Fruit fly (Drosophila melanogaster) whole organism, embryonic: ENCODE measurements around the gene Shawn.

ENCODE experiments used
- Bteb2 ChIP-seq: fragments of 200-800 bp; sonication (Bioruptor generic); optimal IDR thresholded peaks from 2 replicates; lab custom pipeline; 2016; ENCODE audit warnings: missing biosample characterization, missing genetic modification characterization
- CG10274 ChIP-seq: fragments of 200-800 bp; sonication (Bioruptor generic); optimal IDR thresholded peaks from 3 replicates; lab custom pipeline; 2017; ENCODE audit warnings: missing biosample characterization, mild to moderate bottlenecking, missing genetic modification characterization
- CG10959 ChIP-seq: fragments of 200-800 bp; sonication (Bioruptor generic); IDR thresholded peaks from 2 replicates; pipeline ENCODE4 v1.3.6; 2022; ENCODE audit warnings: missing biosample characterization, missing genetic modification characterization
- CG13624 ChIP-seq: fragments of 200-800 bp; sonication (Bioruptor generic); optimal IDR thresholded peaks from 2 replicates; lab custom pipeline; 2016; ENCODE audit warnings: missing biosample characterization, missing genetic modification characterization
- CG14014 ChIP-seq: fragments of 200-800 bp; sonication (Bioruptor generic); IDR thresholded peaks from 2 replicates; pipeline ENCODE4 v1.3.6; 2022; ENCODE audit warnings: missing biosample characterization, missing genetic modification characterization
- CG14441 ChIP-seq: fragments of 200-800 bp; sonication (Bioruptor generic); IDR thresholded peaks from 2 replicates; pipeline ENCODE4 v1.3.6; 2022; ENCODE audit warnings: missing biosample characterization, missing genetic modification characterization
- CG17359 ChIP-seq: fragments of 200-800 bp; sonication (Bioruptor generic); optimal IDR thresholded peaks from 3 replicates; lab custom pipeline; 2018; ENCODE audit warnings: missing biosample characterization, mild to moderate bottlenecking, missing genetic modification characterization, moderate library complexity
- CG18262 ChIP-seq: fragments of 200-800 bp; optimal IDR thresholded peaks from 3 replicates; lab custom pipeline; 2019; ENCODE audit warnings: missing biosample characterization, mild to moderate bottlenecking, missing genetic modification characterization, moderate library complexity
- CG2678 ChIP-seq: fragments of 200-800 bp; sonication (Bioruptor generic); optimal IDR thresholded peaks from 3 replicates; lab custom pipeline; 2019; ENCODE audit warnings: missing biosample characterization, mild to moderate bottlenecking, missing genetic modification characterization, moderate library complexity
- CG32532 ChIP-seq: fragments of 200-800 bp; sonication (Bioruptor generic); IDR thresholded peaks from 2 replicates; pipeline ENCODE4 v1.3.6; 2022; ENCODE audit warnings: missing biosample characterization, missing genetic modification characterization
- CG34422 ChIP-seq: fragments of 200-800 bp; sonication (Bioruptor generic); IDR thresholded peaks from 3 replicates; pipeline ENCODE4 v1.3.6; 2022; ENCODE audit warnings: missing biosample characterization, missing genetic modification characterization
- CG4820 ChIP-seq: fragments of 200-800 bp; sonication (Bioruptor generic); optimal IDR thresholded peaks from 3 replicates; lab custom pipeline; 2016; ENCODE audit warnings: missing biosample characterization, missing genetic modification characterization
- CG6854 ChIP-seq: fragments of 200-800 bp; sonication (Bioruptor generic); optimal IDR thresholded peaks from 3 replicates; lab custom pipeline; 2017; ENCODE audit warnings: missing biosample characterization, mild to moderate bottlenecking, missing genetic modification characterization
- CG7745 ChIP-seq: fragments of 200-800 bp; sonication (Bioruptor generic); optimal IDR thresholded peaks from 2 replicates; lab custom pipeline; 2018; ENCODE audit warnings: missing biosample characterization, mild to moderate bottlenecking, missing genetic modification characterization, moderate library complexity
- CG7928 ChIP-seq: fragments of 200-800 bp; sonication (Bioruptor generic); optimal IDR thresholded peaks from 2 replicates; lab custom pipeline; 2017; ENCODE audit warnings: missing biosample characterization, mild to moderate bottlenecking, missing genetic modification characterization
- CG8388 ChIP-seq: fragments of 200-800 bp; sonication (Bioruptor generic); optimal IDR thresholded peaks from 2 replicates; lab custom pipeline; 2019; ENCODE audit warnings: missing biosample characterization, mild to moderate bottlenecking, missing genetic modification characterization, moderate library complexity
- CHES-1-like ChIP-seq: fragments of 200-800 bp; sonication (Bioruptor generic); optimal IDR thresholded peaks from 2 replicates; lab custom pipeline; 2016; ENCODE audit warnings: missing biosample characterization, missing genetic modification characterization
- CoRest ChIP-seq: fragments of 200-800 bp; sonication (Bioruptor generic); optimal IDR thresholded peaks from 3 replicates; lab custom pipeline; 2018; ENCODE audit warnings: missing biosample characterization, mild to moderate bottlenecking, missing genetic modification characterization, moderate library complexity
- Dek ChIP-seq: fragments of 200-800 bp; sonication (Bioruptor generic); optimal IDR thresholded peaks from 3 replicates; lab custom pipeline; 2019; ENCODE audit warnings: missing biosample characterization, mild to moderate bottlenecking, missing genetic modification characterization, moderate library complexity
- HLH3B ChIP-seq: fragments of 200-800 bp; sonication (Bioruptor generic); IDR thresholded peaks from 2 replicates; pipeline ENCODE4 v1.3.6; 2022; ENCODE audit warnings: missing biosample characterization, missing genetic modification characterization
- HLH54F ChIP-seq: fragments of 200-800 bp; sonication (Bioruptor generic); optimal IDR thresholded peaks from 3 replicates; lab custom pipeline; 2016; ENCODE audit warnings: missing biosample characterization, missing genetic modification characterization
- HmgD ChIP-seq: fragments of 200-800 bp; sonication (Bioruptor generic); optimal IDR thresholded peaks from 3 replicates; lab custom pipeline; 2016; ENCODE audit warnings: missing biosample characterization, missing genetic modification characterization
- Lim3 ChIP-seq: fragments of 200-800 bp; sonication (Bioruptor generic); IDR thresholded peaks from 2 replicates; pipeline ENCODE4 v1.3.6; 2022; ENCODE audit warnings: missing biosample characterization, missing genetic modification characterization
- Max ChIP-seq: fragments of 200-800 bp; sonication (Bioruptor generic); optimal IDR thresholded peaks from 2 replicates; lab custom pipeline; 2016; ENCODE audit warnings: missing biosample characterization, mild to moderate bottlenecking, missing genetic modification characterization
- NK7.1 ChIP-seq: fragments of 200-800 bp; sonication (Bioruptor generic); optimal IDR thresholded peaks from 3 replicates; lab custom pipeline; 2016; ENCODE audit warnings: missing biosample characterization, missing genetic modification characterization
- Sry-δ ChIP-seq: fragments of 200-800 bp; sonication (Bioruptor generic); optimal IDR thresholded peaks from 2 replicates; lab custom pipeline; 2016; ENCODE audit warnings: missing biosample characterization, missing genetic modification characterization
- Vsx1 ChIP-seq: fragments of 200-800 bp; sonication (Bioruptor generic); optimal IDR thresholded peaks from 2 replicates; lab custom pipeline; 2017; ENCODE audit warnings: missing biosample characterization, mild to moderate bottlenecking, missing genetic modification characterization, missing genetic modification reagents
- bbx ChIP-seq: fragments of 200-800 bp; sonication (Bioruptor generic); IDR thresholded peaks from 2 replicates; pipeline ENCODE4 v1.3.6; 2022; ENCODE audit warnings: missing biosample characterization, missing genetic modification characterization; ENCODE audit not compliant: partially characterized antibody
- cato ChIP-seq: fragments of 200-800 bp; sonication (Bioruptor generic); optimal IDR thresholded peaks from 2 replicates; lab custom pipeline; 2016; ENCODE audit warnings: missing biosample characterization, missing genetic modification characterization, borderline replicate concordance
- chm ChIP-seq: fragments of 200-800 bp; sonication (Bioruptor generic); IDR thresholded peaks from 2 replicates; pipeline ENCODE4 v1.3.6; 2022; ENCODE audit warnings: missing biosample characterization, missing genetic modification characterization
- ci ChIP-seq: fragments of 200-800 bp; sonication (Bioruptor generic); IDR thresholded peaks from 3 replicates; pipeline ENCODE4 v1.3.6; 2022; ENCODE audit warnings: missing biosample characterization, missing genetic modification characterization
- dpn ChIP-seq, 2 experiments: fragments of 200-800 bp; sonication (Bioruptor generic); optimal IDR thresholded peaks; 3 replicates each; lab custom pipeline; 2016; ENCODE audit warnings: missing biosample characterization in 2 of 2, missing genetic modification characterization in 2 of 2
- ems ChIP-seq: fragments of 200-800 bp; sonication (Bioruptor generic); optimal IDR thresholded peaks from 3 replicates; lab custom pipeline; 2016; ENCODE audit warnings: missing biosample characterization, missing genetic modification characterization
- en ChIP-seq: fragments of 200-800 bp; sonication (Bioruptor generic); optimal IDR thresholded peaks from 2 replicates; lab custom pipeline; 2016; ENCODE audit warnings: missing biosample characterization, missing genetic modification characterization
- ewg ChIP-seq: fragments of 200-800 bp; sonication (Bioruptor generic); optimal IDR thresholded peaks from 3 replicates; lab custom pipeline; 2017; ENCODE audit warnings: mild to moderate bottlenecking, missing biosample characterization, missing genetic modification reagents, missing genetic modification characterization
- eyg ChIP-seq: fragments of 200-800 bp; sonication (Bioruptor generic); optimal IDR thresholded peaks from 3 replicates; lab custom pipeline; 2016; ENCODE audit warnings: missing biosample characterization, missing genetic modification characterization
- fru ChIP-seq: fragments of >200 bp; optimal IDR thresholded peaks from 2 replicates; lab custom pipeline; 2017
- gcm2 ChIP-seq: fragments of 200-800 bp; sonication (Bioruptor generic); optimal IDR thresholded peaks from 2 replicates; lab custom pipeline; 2016; ENCODE audit warnings: missing biosample characterization, missing genetic modification characterization
- hb ChIP-seq: fragments of 200-800 bp; sonication (Bioruptor generic); IDR thresholded peaks from 3 replicates; pipeline ENCODE4 v1.3.6; 2022; ENCODE audit warnings: missing biosample characterization, missing genetic modification characterization; ENCODE audit not compliant: partially characterized antibody
- her ChIP-seq: fragments of 200-800 bp; sonication (Bioruptor generic); optimal IDR thresholded peaks from 2 replicates; lab custom pipeline; 2016; ENCODE audit warnings: missing biosample characterization, missing genetic modification characterization
- hth ChIP-seq: fragments of >200 bp; optimal IDR thresholded peaks from 2 replicates; lab custom pipeline; 2017; ENCODE audit warnings: inconsistent platforms
- insv ChIP-seq, 2 experiments: fragments of 200-800 bp; sonication (Bioruptor generic); optimal IDR thresholded peaks; 3 replicates each; lab custom pipeline; 2016 to 2018; ENCODE audit warnings: missing biosample characterization in 2 of 2, missing genetic modification characterization in 2 of 2
- luna ChIP-seq: fragments of 200-800 bp; sonication (Bioruptor generic); optimal IDR thresholded peaks from 2 replicates; lab custom pipeline; 2016; ENCODE audit warnings: missing biosample characterization, missing genetic modification characterization
- nmo ChIP-seq: fragments of 200-800 bp; sonication (Bioruptor generic); optimal IDR thresholded peaks from 2 replicates; lab custom pipeline; 2018; ENCODE audit warnings: missing biosample characterization, mild to moderate bottlenecking, missing genetic modification characterization, moderate library complexity
- org-1 ChIP-seq: fragments of 200-800 bp; sonication (Bioruptor generic); optimal IDR thresholded peaks from 2 replicates; lab custom pipeline; 2017; ENCODE audit warnings: missing biosample characterization, missing genetic modification characterization
- psq ChIP-seq: fragments of 200-800 bp; sonication (Bioruptor generic); optimal IDR thresholded peaks from 2 replicates; lab custom pipeline; 2017; ENCODE audit warnings: missing biosample characterization, missing genetic modification characterization
- sc ChIP-seq, 3 experiments: fragments of >200 bp in 2 of 3; fragments of 200-800 bp in 1 of 3; sonication (Bioruptor generic) in 1 of 3; optimal IDR thresholded peaks; 2 replicates in 2 of 3; 3 replicates in 1 of 3; lab custom pipeline; 2017; ENCODE audit warnings: mild to moderate bottlenecking in 1 of 3, missing biosample characterization in 1 of 3, missing genetic modification characterization in 1 of 3, missing genetic modification reagents in 1 of 3
- sisA ChIP-seq: fragments of 200-800 bp; sonication (Bioruptor generic); IDR thresholded peaks from 2 replicates; pipeline ENCODE4 v1.3.6; 2022; ENCODE audit warnings: missing biosample characterization, missing genetic modification characterization
- sr ChIP-seq: fragments of 200-800 bp; sonication (Bioruptor generic); IDR thresholded peaks from 3 replicates; pipeline ENCODE4 v1.3.6; 2022; ENCODE audit warnings: missing biosample characterization, missing genetic modification characterization
- ssp ChIP-seq: fragments of 200-800 bp; sonication (Bioruptor generic); IDR thresholded peaks from 2 replicates; pipeline ENCODE4 v1.3.6; 2022; ENCODE audit warnings: missing biosample characterization, missing genetic modification characterization
- tx ChIP-seq: fragments of 200-800 bp; sonication (Bioruptor generic); optimal IDR thresholded peaks from 2 replicates; lab custom pipeline; 2016; ENCODE audit warnings: missing biosample characterization, missing genetic modification characterization

The Shawn gene

dm6 chrX:19608042-19608609 lies 3.2 kb upstream of the Shawn start (continued):
- TF ChIP-seq CG10959 (no peak), insv (GFP tag; optimal IDR thresholded peaks at IDR 0.05; lab: Kevin White, UChicago) (no peak), luna (GFP tag; lab: Kevin White, UChicago) (no peak), CG34422 (peak; percentile 28; the same call in 1 of the 3 replicates), gcm2 (no peak), CG10274 (GFP tag; lab: Kevin White, UChicago) (no peak), sc (optimal IDR thresholded peaks at IDR 0.05; lab: Kevin White, UChicago) (no peak), sc (GFP tag; optimal IDR thresholded peaks at IDR 0.05; lab: Kevin White, UChicago) (no peak), CG7745 (tag; lab: Kevin White, UChicago) (no peak), CG17359 (no peak), chm (GFP tag; lab: Robert Waterston, UW) (no peak), CG2678 (peak; percentile 20), HLH3B (no peak), CG18262 (no peak), tx (no peak), bbx (0 out of 2 replicates have a peak, but pooled peaks have one; percentile 10), org-1 (GFP tag; lab: Kevin White, UChicago) (no peak), CHES-1-like (no peak), fru (no peak), hb (GFP tag; lab: Robert Waterston, UW) (no peak), Vsx1 (GFP tag; lab: Kevin White, UChicago) (no peak), Dek (no peak), hth (lab: Kevin White, UChicago) (no peak), ems (GFP tag; lab: Kevin White, UChicago) (no peak), eyg (GFP tag; lab: Kevin White, UChicago) (no peak), Lim3 (GFP tag; lab: Robert Waterston, UW) (no peak), dpn (GFP tag; optimal IDR thresholded peaks at IDR 0.05; lab: Kevin White, UChicago) (no peak), ewg (GFP tag; lab: Kevin White, UChicago) (no peak), CG7928 (GFP tag; lab: Kevin White, UChicago) (no peak), CG32532 (GFP tag; lab: Robert Waterston, UW) (no peak), psq (GFP tag; lab: Kevin White, UChicago) (no peak), Bteb2 (GFP tag; lab: Kevin White, UChicago) (no peak), Max (GFP tag; lab: Kevin White, UChicago) (no peak), CG14014 (GFP tag; lab: Robert Waterston, UW) (no peak), sisA (GFP tag; lab: Robert Waterston, UW) (no peak), ci (0 out of 3 replicates have a peak, but pooled peaks have one; percentile 52), NK7.1 (no peak), HLH54F (no peak), CG4820 (GFP tag; lab: Kevin White, UChicago) (no peak), ssp (GFP tag; lab: Robert Waterston, UW) (no peak), CG8388 (no peak), Sry-δ (GFP tag; lab: Kevin White, UChicago) (no peak), cato (GFP tag; lab: Kevin White, UChicago) (no peak), HmgD (GFP tag; lab: Kevin White, UChicago) (no peak), CG14441 (GFP tag; lab: Robert Waterston, UW) (no peak), sr (GFP tag; lab: Robert Waterston, UW) (0 out of 3 replicates have a peak, but pooled peaks have one; percentile 36), nmo (GFP tag; lab: Kevin White, UChicago) (no peak), CG13624 (GFP tag; lab: Kevin White, UChicago) (peak; percentile 31), CG6854 (GFP tag; lab: Kevin White, UChicago) (peak; percentile 16), her (no peak), CoRest (tag; lab: Kevin White, UChicago) (no peak), en (GFP tag; lab: Kevin White, UChicago) (no peak)
